Worm (Caenorhabditis elegans) whole organism, mixed stage, embryonic: ENCODE data around the gene ZK622.5.

Experiments
- blmp-1 ChIP-seq: fragments of 150-350 bp; optimal IDR thresholded peaks from 2 replicates; lab custom pipeline; 2014; ENCODE audit warnings: missing biosample characterization, missing genetic modification characterization
- ceh-39 ChIP-seq: fragments of 150-350 bp; optimal IDR thresholded peaks from 2 replicates; lab custom pipeline; 2014; ENCODE audit warnings: missing biosample characterization, missing genetic modification characterization
- ceh-43 ChIP-seq: fragments of 200-800 bp; sonication (Bioruptor generic); optimal IDR thresholded peaks from 2 replicates; lab custom pipeline; 2018; ENCODE audit warnings: mild to moderate bottlenecking, missing genetic modification characterization, moderate library complexity, missing compliant biosample characterization
- ceh-83 ChIP-seq: fragments of 200-800 bp; sonication (Bioruptor generic); optimal IDR thresholded peaks from 2 replicates; lab custom pipeline; 2018; ENCODE audit warnings: mild to moderate bottlenecking, missing genetic modification characterization, missing compliant biosample characterization
- ces-1 ChIP-seq: fragments of 150-350 bp; optimal IDR thresholded peaks from 2 replicates; lab custom pipeline; 2014; ENCODE audit warnings: missing biosample characterization, missing genetic modification reagents, missing genetic modification characterization
- cnd-1 ChIP-seq: fragments of 200-800 bp; sonication (Bioruptor generic); optimal IDR thresholded peaks from 2 replicates; lab custom pipeline; 2018; ENCODE audit warnings: mild to moderate bottlenecking, missing genetic modification characterization, missing compliant biosample characterization
- drap-1 ChIP-seq: fragments of 200-800 bp; sonication (Bioruptor generic); optimal IDR thresholded peaks from 3 replicates; lab custom pipeline; 2018; ENCODE audit warnings: mild to moderate bottlenecking, missing genetic modification characterization, missing compliant biosample characterization
- elt-1 ChIP-seq: sonication (generic microtip); optimal IDR thresholded peaks from 2 replicates; lab custom pipeline; 2017; ENCODE audit warnings: missing genetic modification characterization, mild to moderate bottlenecking, missing compliant biosample characterization, antibody characterized with exemption, moderate library complexity, borderline replicate concordance; ENCODE audit not compliant: insufficient read depth
- elt-3 ChIP-seq: fragments of 150-350 bp; optimal IDR thresholded peaks from 2 replicates; lab custom pipeline; 2014; ENCODE audit warnings: missing biosample characterization, missing genetic modification characterization
- flh-1 ChIP-seq: fragments of 200-800 bp; sonication (Bioruptor generic); optimal IDR thresholded peaks from 2 replicates; lab custom pipeline; 2018; ENCODE audit warnings: mild to moderate bottlenecking, missing genetic modification characterization, moderate library complexity, missing compliant biosample characterization
- ham-2 ChIP-seq: fragments of 200-800 bp; sonication (Bioruptor generic); optimal IDR thresholded peaks from 2 replicates; lab custom pipeline; 2018; ENCODE audit warnings: mild to moderate bottlenecking, missing genetic modification characterization, missing compliant biosample characterization
- hlh-1 ChIP-seq: fragments of 150-350 bp; optimal IDR thresholded peaks from 2 replicates; lab custom pipeline; 2014; ENCODE audit warnings: missing biosample characterization, missing genetic modification reagents, missing genetic modification characterization
- lin-13 ChIP-seq: fragments of 150-350 bp; optimal IDR thresholded peaks from 2 replicates; lab custom pipeline; 2014; ENCODE audit warnings: missing biosample characterization, missing genetic modification characterization
- lin-32 ChIP-seq: fragments of 200-800 bp; sonication (Bioruptor generic); optimal IDR thresholded peaks from 2 replicates; lab custom pipeline; 2018; ENCODE audit warnings: mild to moderate bottlenecking, missing genetic modification characterization, missing compliant biosample characterization
- lsy-2 ChIP-seq: fragments of 150-350 bp; optimal IDR thresholded peaks from 2 replicates; lab custom pipeline; 2014; ENCODE audit warnings: missing biosample characterization, missing genetic modification characterization
- mab-5 ChIP-seq: fragments of 150-350 bp; optimal IDR thresholded peaks from 2 replicates; lab custom pipeline; 2014; ENCODE audit warnings: missing biosample characterization, missing genetic modification characterization
- mep-1 ChIP-seq: fragments of 150-350 bp; optimal IDR thresholded peaks from 2 replicates; lab custom pipeline; 2017; ENCODE audit warnings: missing biosample characterization, missing genetic modification reagents, missing genetic modification characterization, inconsistent platforms
- mls-2 ChIP-seq: sonication (generic microtip); optimal IDR thresholded peaks from 2 replicates; lab custom pipeline; 2016; ENCODE audit warnings: mild to moderate bottlenecking, missing genetic modification characterization, moderate library complexity, missing compliant biosample characterization
- nhr-12 ChIP-seq: fragments of 150-350 bp; optimal IDR thresholded peaks from 2 replicates; lab custom pipeline; 2014; ENCODE audit warnings: missing biosample characterization, missing genetic modification characterization
- nhr-76 ChIP-seq: sonication (generic microtip); optimal IDR thresholded peaks from 2 replicates; lab custom pipeline; 2017; ENCODE audit warnings: missing biosample characterization, missing genetic modification characterization
- pha-4 ChIP-seq: fragments of 150-350 bp; optimal IDR thresholded peaks from 2 replicates; lab custom pipeline; 2018; ENCODE audit warnings: missing biosample characterization, missing genetic modification reagents, missing genetic modification characterization
- sem-2 ChIP-seq: fragments of 200-800 bp; sonication (Bioruptor generic); optimal IDR thresholded peaks from 2 replicates; lab custom pipeline; 2018; ENCODE audit warnings: mild to moderate bottlenecking, missing genetic modification characterization, missing compliant biosample characterization
- snpc-4 ChIP-seq: fragments of 150-350 bp; optimal IDR thresholded peaks from 2 replicates; lab custom pipeline; 2014; ENCODE audit warnings: missing biosample characterization, missing genetic modification characterization
- sptf-1 ChIP-seq: sonication (generic microtip); optimal IDR thresholded peaks from 2 replicates; lab custom pipeline; 2017; ENCODE audit warnings: mild to moderate bottlenecking, missing genetic modification characterization, moderate library complexity, missing compliant biosample characterization
- unc-120 ChIP-seq: sonication (generic microtip); optimal IDR thresholded peaks from 2 replicates; lab custom pipeline; 2017; ENCODE audit warnings: missing genetic modification characterization, missing compliant biosample characterization; ENCODE audit not compliant: poor library complexity, severe bottlenecking
- unc-39 ChIP-seq: fragments of 150-350 bp; optimal IDR thresholded peaks from 2 replicates; lab custom pipeline; 2014; ENCODE audit warnings: missing biosample characterization, missing genetic modification characterization
- unc-62 ChIP-seq: fragments of 150-350 bp; optimal IDR thresholded peaks from 2 replicates; lab custom pipeline; 2014; ENCODE audit warnings: missing biosample characterization, missing genetic modification reagents, missing genetic modification characterization
- zip-8 ChIP-seq: fragments of 150-350 bp; optimal IDR thresholded peaks from 2 replicates; lab custom pipeline; 2014; ENCODE audit warnings: missing biosample characterization, missing genetic modification characterization

ZK622.5 gene

ce11 chrII:5264650-5265049 is 24.6 kb upstream of the ZK622.5 start:
- TF ChIP-seq unc-39 (tag; lab: Kevin White, UChicago), result no peak
- TF ChIP-seq pha-4 (tag; lab: Kevin White, UChicago), result no peak
- no peak for TF ChIP-seq lsy-2
- TF ChIP-seq unc-62, result no peak
- no peak for TF ChIP-seq sptf-1 (tag; lab: Kevin White, UChicago)
- no peak for TF ChIP-seq ces-1 (GFP tag; lab: Kevin White, UChicago)
- TF ChIP-seq sem-2 (GFP tag; lab: Kevin White, UChicago), result no peak
- TF ChIP-seq cnd-1 (tag; lab: Kevin White, UChicago), result no peak
- TF ChIP-seq ham-2, result no peak
- no peak for TF ChIP-seq lin-13
- no peak for TF ChIP-seq nhr-76 (tag; lab: Kevin White, UChicago)
- no peak for TF ChIP-seq elt-1 (tag; lab: Kevin White, UChicago)
- TF ChIP-seq drap-1 (GFP tag; lab: Kevin White, UChicago), result no peak
- no peak for TF ChIP-seq ceh-83 (GFP tag; lab: Kevin White, UChicago)
- TF ChIP-seq elt-3 (tag; lab: Kevin White, UChicago), result no peak

ce11 chrII:5268977-5269376 is 20.3 kb upstream of the ZK622.5 start:
- TF ChIP-seq unc-120 (tag; lab: Kevin White, UChicago) (no peak), ham-2 (no peak), lin-32 (no peak), mab-5 (tag; lab: Kevin White, UChicago) (no peak), hlh-1 (tag; lab: Kevin White, UChicago) (no peak), unc-39 (tag; lab: Kevin White, UChicago) (no peak), sem-2 (GFP tag; lab: Kevin White, UChicago) (no peak), sptf-1 (tag; lab: Kevin White, UChicago) (no peak), mls-2 (tag; lab: Kevin White, UChicago) (no peak), lsy-2 (no peak), ceh-39 (tag; lab: Kevin White, UChicago) (no peak), snpc-4 (tag; lab: Kevin White, UChicago) (no peak), flh-1 (no peak), ces-1 (GFP tag; lab: Kevin White, UChicago) (no peak), cnd-1 (tag; lab: Kevin White, UChicago) (no peak)
- TF ChIP-seq, all 35 proteins: peak for 0

- TF ChIP-seq zip-8, result no peak
- no peak for TF ChIP-seq ceh-43 (GFP tag; lab: Kevin White, UChicago)
- no peak for TF ChIP-seq ceh-39 (tag; lab: Kevin White, UChicago)
- TF ChIP-seq nhr-76 (tag; lab: Kevin White, UChicago), result no peak
Observed at ce11 chrII:5271729-5272322, 17.4 kb upstream of the ZK622.5 start, which contains the start of gene drn-1. Gene drn-1 (minus strand): TSS chrII:5271845.

ce11 chrII:5276736-5277135 is 12.5 kb upstream of the ZK622.5 start:
- no peak for TF ChIP-seq flh-1
- TF ChIP-seq hlh-1 (tag; lab: Kevin White, UChicago), result no peak
- TF ChIP-seq ceh-83 (GFP tag; lab: Kevin White, UChicago), result no peak
- TF ChIP-seq unc-39 (tag; lab: Kevin White, UChicago), result no peak
- no peak for TF ChIP-seq zip-8
- no peak for TF ChIP-seq nhr-12
- no peak for TF ChIP-seq drap-1 (GFP tag; lab: Kevin White, UChicago)
- TF ChIP-seq unc-62, result no peak
- no peak for TF ChIP-seq lsy-2

ce11 chrII:5277780-5278179 is 11.5 kb upstream of the ZK622.5 start:
- TF ChIP-seq sptf-1 (tag; lab: Kevin White, UChicago) (no peak), snpc-4 (tag; lab: Kevin White, UChicago) (no peak), unc-39 (tag; lab: Kevin White, UChicago) (no peak), ceh-39 (tag; lab: Kevin White, UChicago) (no peak), mep-1 (no peak), unc-120 (tag; lab: Kevin White, UChicago) (no peak), pha-4 (tag; lab: Kevin White, UChicago) (no peak)

- TF ChIP-seq snpc-4 (tag; lab: Kevin White, UChicago) (no peak), blmp-1 (tag; lab: Kevin White, UChicago) (no peak), unc-62 (no peak), ceh-43 (GFP tag; lab: Kevin White, UChicago) (no peak), lin-13 (no peak), sptf-1 (tag; lab: Kevin White, UChicago) (no peak), nhr-76 (tag; lab: Kevin White, UChicago) (no peak)
Observed at ce11 chrII:5281137-5281536, 8.1 kb upstream of the ZK622.5 start.
